Fruit fly (Drosophila melanogaster) Kc167 (cell line): ENCODE data around the gene Usp30.

ENCODE experiments used
- Myc ChIP-seq: fragments of >200 bp; optimal IDR thresholded peaks from 2 replicates; lab custom pipeline; 2017; ENCODE audit warnings: missing external identifiers
- Sin3A ChIP-seq: fragments of >200 bp; optimal IDR thresholded peaks from 2 replicates; lab custom pipeline; 2018; ENCODE audit warnings: missing external identifiers
- h ChIP-seq: fragments of >200 bp; optimal IDR thresholded peaks from 3 replicates; lab custom pipeline; 2018; ENCODE audit warnings: missing external identifiers
- insv ChIP-seq: fragments of >200 bp; optimal IDR thresholded peaks from 3 replicates; lab custom pipeline; 2018; ENCODE audit warnings: missing external identifiers
- psq ChIP-seq: fragments of >200 bp; optimal IDR thresholded peaks from 2 replicates; lab custom pipeline; 2017; ENCODE audit warnings: missing external identifiers
- ttk ChIP-seq: sonication (Bioruptor generic); optimal IDR thresholded peaks from 2 replicates; lab custom pipeline; 2017; ENCODE audit warnings: missing external identifiers

Usp30 gene

dm6 chrX:5896809-5897700 is 17.5 kb upstream of the Usp30 start:
- TF ChIP-seq Sin3A (lab: Kevin White, UChicago) = no peak
- no peak for TF ChIP-seq h (lab: Kevin White, UChicago)
- TF ChIP-seq ttk (lab: Kevin White, UChicago) = no peak
- TF ChIP-seq insv (lab: Kevin White, UChicago) = no peak
- TF ChIP-seq psq (lab: Kevin White, UChicago) = no peak
- TF ChIP-seq Myc (lab: Kevin White, UChicago) = no peak

dm6 chrX:5895821-5896550 is 16.4 kb upstream of the Usp30 start:
- TF ChIP-seq h (lab: Kevin White, UChicago) = no peak
- TF ChIP-seq Sin3A (lab: Kevin White, UChicago) = no peak
- no peak for TF ChIP-seq Myc (lab: Kevin White, UChicago)
- TF ChIP-seq ttk (lab: Kevin White, UChicago) = no peak
- TF ChIP-seq insv (lab: Kevin White, UChicago) = no peak
- TF ChIP-seq psq (lab: Kevin White, UChicago) = no peak

- TF ChIP-seq Myc (lab: Kevin White, UChicago) (no peak), h (lab: Kevin White, UChicago) (no peak), ttk (lab: Kevin White, UChicago) (no peak), insv (lab: Kevin White, UChicago) (no peak), psq (lab: Kevin White, UChicago) (no peak), Sin3A (lab: Kevin White, UChicago) (no peak)
Measured at dm6 chrX:5894529-5895487, 15.2 kb upstream of the Usp30 start.

dm6 chrX:5893165-5893564 is 13.6 kb upstream of the Usp30 start:
- TF ChIP-seq Sin3A (lab: Kevin White, UChicago) (no peak), insv (lab: Kevin White, UChicago) (no peak), ttk (lab: Kevin White, UChicago) (no peak), Myc (lab: Kevin White, UChicago) (no peak), psq (lab: Kevin White, UChicago) (no peak), h (lab: Kevin White, UChicago) (no peak)

dm6 chrX:5892512-5892911 is 12.9 kb upstream of the Usp30 start:
- no peak for TF ChIP-seq insv (lab: Kevin White, UChicago)
- no peak for TF ChIP-seq psq (lab: Kevin White, UChicago)
- no peak for TF ChIP-seq ttk (lab: Kevin White, UChicago)
- TF ChIP-seq Sin3A (lab: Kevin White, UChicago) = no peak
- TF ChIP-seq h (lab: Kevin White, UChicago) = no peak
- no peak for TF ChIP-seq Myc (lab: Kevin White, UChicago)

dm6 chrX:5891666-5892444 is 12.3 kb upstream of the Usp30 start:
- TF ChIP-seq Myc (lab: Kevin White, UChicago) (no peak), Sin3A (lab: Kevin White, UChicago) (no peak), ttk (lab: Kevin White, UChicago) (no peak), psq (lab: Kevin White, UChicago) (no peak), h (lab: Kevin White, UChicago) (no peak), insv (lab: Kevin White, UChicago) (no peak)

- no peak for TF ChIP-seq h (lab: Kevin White, UChicago)
- no peak for TF ChIP-seq insv (lab: Kevin White, UChicago)
- no peak for TF ChIP-seq ttk (lab: Kevin White, UChicago)
- TF ChIP-seq psq (lab: Kevin White, UChicago) = no peak
- TF ChIP-seq Myc (lab: Kevin White, UChicago) = no peak
- no peak for TF ChIP-seq Sin3A (lab: Kevin White, UChicago)
Measured at dm6 chrX:5888933-5889332, 9.3 kb upstream of the Usp30 start.

dm6 chrX:5888260-5888659 is 8.7 kb upstream of the Usp30 start:
- no peak for TF ChIP-seq insv (lab: Kevin White, UChicago)

dm6 chrX:5886764-5887555 is 7.4 kb upstream of the Usp30 start:
- TF ChIP-seq h (lab: Kevin White, UChicago) (no peak), psq (lab: Kevin White, UChicago) (no peak), insv (lab: Kevin White, UChicago) (no peak), Myc (lab: Kevin White, UChicago) (no peak), Sin3A (lab: Kevin White, UChicago) (no peak), ttk (lab: Kevin White, UChicago) (no peak)
